Fruit fly (Drosophila melanogaster) whole organism, pupa: ENCODE results near the gene CG31075.

Source experiments
- CG12605 ChIP-seq: fragments of 200-800 bp; sonication (Bioruptor generic); IDR thresholded peaks from 2 replicates; pipeline ENCODE4 v1.3.6; 2022; ENCODE audit warnings: missing biosample characterization, missing genetic modification characterization
- CG13204 ChIP-seq: fragments of 200-800 bp; sonication (Bioruptor generic); optimal IDR thresholded peaks from 2 replicates; lab custom pipeline; 2018; ENCODE audit warnings: missing biosample characterization, mild to moderate bottlenecking, missing genetic modification characterization, moderate library complexity
- CG17806 ChIP-seq: fragments of 200-800 bp; sonication (Bioruptor generic); optimal IDR thresholded peaks from 2 replicates; lab custom pipeline; 2018; ENCODE audit warnings: missing biosample characterization, mild to moderate bottlenecking, missing genetic modification characterization, moderate library complexity
- CG32121 ChIP-seq: fragments of 200-800 bp; sonication (Bioruptor generic); IDR thresholded peaks from 2 replicates; pipeline ENCODE4 v1.3.6; 2022; ENCODE audit warnings: missing biosample characterization, missing genetic modification characterization
- CG34367 ChIP-seq: fragments of 200-800 bp; sonication (Bioruptor generic); optimal IDR thresholded peaks from 2 replicates; lab custom pipeline; 2018; ENCODE audit warnings: missing biosample characterization, mild to moderate bottlenecking, missing genetic modification characterization
- CG8159 ChIP-seq: fragments of 200-800 bp; sonication (Bioruptor generic); optimal IDR thresholded peaks from 3 replicates; lab custom pipeline; 2018; ENCODE audit warnings: missing biosample characterization, mild to moderate bottlenecking, missing genetic modification characterization, moderate library complexity
- EcR ChIP-seq: fragments of 200-800 bp; sonication (Bioruptor generic); optimal IDR thresholded peaks from 3 replicates; lab custom pipeline; 2019; ENCODE audit warnings: missing biosample characterization, missing genetic modification characterization, mild to moderate bottlenecking, moderate library complexity, missing genetic modification reagents
- Pif1A ChIP-seq: fragments of 200-800 bp; sonication (Bioruptor generic); optimal IDR thresholded peaks from 3 replicates; lab custom pipeline; 2016; ENCODE audit warnings: missing biosample characterization, missing genetic modification characterization
- Pif1B ChIP-seq: fragments of 200-800 bp; sonication (Bioruptor generic); optimal IDR thresholded peaks from 3 replicates; lab custom pipeline; 2016; ENCODE audit warnings: missing biosample characterization, missing genetic modification characterization
- Snoo ChIP-seq: fragments of 200-800 bp; sonication (Bioruptor generic); optimal IDR thresholded peaks from 3 replicates; lab custom pipeline; 2017; ENCODE audit warnings: missing biosample characterization, mild to moderate bottlenecking, missing genetic modification characterization, inconsistent platforms
- fd96Ca ChIP-seq: fragments of 200-800 bp; sonication (Bioruptor generic); IDR thresholded peaks from 3 replicates; pipeline ENCODE4 v1.3.6; 2022; ENCODE audit warnings: missing biosample characterization, missing genetic modification characterization
- gl ChIP-seq: fragments of 200-800 bp; sonication (Bioruptor generic); optimal IDR thresholded peaks from 2 replicates; lab custom pipeline; 2018; ENCODE audit warnings: missing biosample characterization, mild to moderate bottlenecking, missing genetic modification characterization
- rn ChIP-seq: fragments of 200-800 bp; sonication (Bioruptor generic); IDR thresholded peaks from 2 replicates; pipeline ENCODE4 v1.3.6; 2022; ENCODE audit warnings: missing biosample characterization, missing genetic modification characterization

DNA sequence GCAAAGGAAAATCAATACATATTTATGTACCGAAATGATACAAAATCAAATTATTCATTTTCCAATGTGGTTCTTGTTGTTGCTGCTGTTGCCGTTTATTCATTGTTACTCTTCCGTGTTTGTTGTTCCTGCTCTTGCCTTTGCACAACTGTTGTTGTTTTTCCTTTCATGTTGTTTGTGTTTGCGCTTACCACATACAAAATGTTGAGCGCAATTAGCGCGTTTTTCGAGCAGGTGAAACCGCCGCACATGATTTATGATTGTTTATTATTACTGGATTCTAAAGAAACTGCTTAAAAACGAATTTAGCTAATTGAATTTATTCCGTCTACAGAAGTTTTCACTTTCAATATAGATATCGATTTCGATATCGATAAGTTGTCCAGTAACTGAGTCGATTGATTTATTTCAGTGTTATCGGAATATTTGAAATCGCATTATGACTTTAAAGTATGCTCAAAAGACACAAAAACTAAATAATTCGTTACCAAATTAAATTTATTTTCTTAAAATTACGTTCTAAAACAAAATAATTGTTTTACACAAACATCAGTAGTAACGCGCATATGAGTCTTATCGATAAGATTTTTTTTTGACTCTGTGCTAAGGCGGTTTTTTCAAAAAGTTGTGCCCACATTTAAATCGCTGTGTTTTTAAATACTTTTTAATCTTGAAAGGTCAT lies 23.7 kb downstream of the CG31075 start, which contains the start of gene Tsp97E:
- TF ChIP-seq CG34367 (no peak), CG12605 (GFP tag; lab: Robert Waterston, UW) (no peak), CG17806 (tag; lab: Kevin White, UChicago) (no peak), gl (tag; lab: Kevin White, UChicago) (no peak), EcR (no peak), Snoo (tag; lab: Kevin White, UChicago) (no peak), Pif1B (GFP tag; lab: Kevin White, UChicago) (no peak), CG13204 (no peak), CG32121 (GFP tag; lab: Robert Waterston, UW) (no peak), rn (GFP tag; lab: Robert Waterston, UW) (no peak), Pif1A (GFP tag; lab: Kevin White, UChicago) (no peak), fd96Ca (GFP tag; lab: Robert Waterston, UW) (no peak), CG8159 (tag; lab: Kevin White, UChicago) (no peak)
